Fruit fly (Drosophila melanogaster) whole organism, embryonic: ENCODE measurements around the gene BNIP3.
A peak's percentile ranks its signal among the peaks of the same experiment; 100 is the strongest.

Source experiments
- CG10321 ChIP-seq: fragments of 200-800 bp; sonication (Bioruptor generic); IDR thresholded peaks from 2 replicates; pipeline ENCODE4 v1.3.6; 2022; ENCODE audit warnings: missing biosample characterization, missing genetic modification characterization
- CG10979 ChIP-seq: fragments of 200-800 bp; sonication (Bioruptor generic); optimal IDR thresholded peaks from 2 replicates; lab custom pipeline; 2018; ENCODE audit warnings: missing biosample characterization, mild to moderate bottlenecking, missing genetic modification characterization, moderate library complexity
- CG11093 ChIP-seq: fragments of 200-800 bp; sonication (Bioruptor generic); IDR thresholded peaks from 3 replicates; pipeline ENCODE4 v1.3.6; 2022; ENCODE audit warnings: missing biosample characterization, missing genetic modification characterization
- CG11560 ChIP-seq: fragments of 200-800 bp; sonication (Bioruptor generic); IDR thresholded peaks from 3 replicates; pipeline ENCODE4 v1.3.6; 2022; ENCODE audit warnings: missing biosample characterization, missing genetic modification characterization
- CG1233 ChIP-seq: fragments of 200-800 bp; sonication (Bioruptor generic); optimal IDR thresholded peaks from 4 replicates; lab custom pipeline; 2018; ENCODE audit warnings: missing biosample characterization, mild to moderate bottlenecking, missing genetic modification characterization
- CG12942 ChIP-seq: fragments of 200-800 bp; sonication (Bioruptor generic); optimal IDR thresholded peaks from 3 replicates; lab custom pipeline; 2016; ENCODE audit warnings: missing biosample characterization, missing genetic modification characterization
- CG13775 ChIP-seq: fragments of 200-800 bp; sonication (Bioruptor generic); optimal IDR thresholded peaks from 3 replicates; lab custom pipeline; 2017; ENCODE audit warnings: missing biosample characterization, mild to moderate bottlenecking, missing genetic modification characterization
- CG13894 ChIP-seq: fragments of 200-800 bp; sonication (Bioruptor generic); optimal IDR thresholded peaks from 3 replicates; lab custom pipeline; 2018; ENCODE audit warnings: missing biosample characterization, mild to moderate bottlenecking, missing genetic modification characterization, moderate library complexity
- CG14667 ChIP-seq: fragments of 200-800 bp; sonication (Bioruptor generic); IDR thresholded peaks from 2 replicates; pipeline ENCODE4 v1.3.6; 2022; ENCODE audit warnings: missing biosample characterization, missing genetic modification characterization
- CG15269 ChIP-seq: fragments of 200-800 bp; sonication (Bioruptor generic); optimal IDR thresholded peaks from 2 replicates; lab custom pipeline; 2018; ENCODE audit warnings: missing biosample characterization, mild to moderate bottlenecking, missing genetic modification characterization, moderate library complexity
- CG1603 ChIP-seq: fragments of 200-800 bp; sonication (Bioruptor generic); optimal IDR thresholded peaks from 2 replicates; lab custom pipeline; 2019; ENCODE audit warnings: missing biosample characterization, mild to moderate bottlenecking, missing genetic modification characterization, moderate library complexity
- CG17802 ChIP-seq: fragments of 200-800 bp; sonication (Bioruptor generic); optimal IDR thresholded peaks from 2 replicates; lab custom pipeline; 2018; ENCODE audit warnings: missing biosample characterization, mild to moderate bottlenecking, missing genetic modification characterization, moderate library complexity
- CG2712 ChIP-seq: fragments of 200-800 bp; optimal IDR thresholded peaks from 3 replicates; lab custom pipeline; 2019; ENCODE audit warnings: missing biosample characterization, mild to moderate bottlenecking, missing genetic modification characterization, moderate library complexity
- CG33213 ChIP-seq: fragments of 200-800 bp; sonication (Bioruptor generic); optimal IDR thresholded peaks from 3 replicates; lab custom pipeline; 2016; ENCODE audit warnings: missing biosample characterization, missing genetic modification characterization
- CG34422 ChIP-seq: fragments of 200-800 bp; sonication (Bioruptor generic); IDR thresholded peaks from 3 replicates; pipeline ENCODE4 v1.3.6; 2022; ENCODE audit warnings: missing biosample characterization, missing genetic modification characterization
- CG3847 ChIP-seq: fragments of 200-800 bp; sonication (Bioruptor generic); IDR thresholded peaks from 2 replicates; pipeline ENCODE4 v1.3.6; 2022; ENCODE audit warnings: missing biosample characterization, missing genetic modification characterization
- CG4424 ChIP-seq: fragments of 200-800 bp; sonication (Bioruptor generic); optimal IDR thresholded peaks from 3 replicates; lab custom pipeline; 2016; ENCODE audit warnings: missing biosample characterization, missing genetic modification characterization
- CG6689 ChIP-seq: fragments of 200-800 bp; sonication (Bioruptor generic); IDR thresholded peaks from 2 replicates; pipeline ENCODE4 v1.3.6; 2022; ENCODE audit warnings: missing biosample characterization, missing genetic modification characterization
- CG7987 ChIP-seq: fragments of 200-800 bp; sonication (Bioruptor generic); optimal IDR thresholded peaks from 2 replicates; lab custom pipeline; 2018; ENCODE audit warnings: missing biosample characterization, mild to moderate bottlenecking, missing genetic modification characterization, moderate library complexity
- CG9817 ChIP-seq: fragments of 200-800 bp; sonication (Bioruptor generic); optimal IDR thresholded peaks from 2 replicates; lab custom pipeline; 2018; ENCODE audit warnings: missing biosample characterization, mild to moderate bottlenecking, missing genetic modification characterization, moderate library complexity
- H2.0 ChIP-seq: fragments of 200-800 bp; sonication (Bioruptor generic); IDR thresholded peaks from 2 replicates; pipeline ENCODE4 v1.3.6; 2022; ENCODE audit warnings: missing biosample characterization, missing genetic modification characterization
- Hr51 ChIP-seq, 2 experiments: fragments of 200-800 bp; sonication (Bioruptor generic); optimal IDR thresholded peaks; 2 replicates in 1 of 2; 3 replicates in 1 of 2; lab custom pipeline; 2016 to 2018; ENCODE audit warnings: missing biosample characterization in 2 of 2, missing genetic modification characterization in 2 of 2, mild to moderate bottlenecking in 1 of 2, moderate library complexity in 1 of 2
- Lhr ChIP-seq: fragments of 200-800 bp; sonication (Bioruptor generic); optimal IDR thresholded peaks from 3 replicates; lab custom pipeline; 2017; ENCODE audit warnings: mild to moderate bottlenecking, missing biosample characterization, missing genetic modification reagents, missing genetic modification characterization
- Opbp ChIP-seq: fragments of 200-800 bp; sonication (Bioruptor generic); IDR thresholded peaks from 3 replicates; pipeline ENCODE4 v1.3.6; 2022; ENCODE audit warnings: missing biosample characterization, missing genetic modification characterization; ENCODE audit not compliant: partially characterized antibody
- Ptx1 ChIP-seq: fragments of 200-800 bp; sonication (Bioruptor generic); IDR thresholded peaks from 2 replicates; pipeline ENCODE4 v1.3.6; 2022; ENCODE audit warnings: missing biosample characterization, missing genetic modification characterization
- Sry-β ChIP-seq: fragments of 200-800 bp; sonication (Bioruptor generic); optimal IDR thresholded peaks from 2 replicates; lab custom pipeline; 2018; ENCODE audit warnings: missing biosample characterization, mild to moderate bottlenecking, missing genetic modification characterization, moderate library complexity
- Ssrp ChIP-seq: fragments of 200-800 bp; sonication (Bioruptor generic); optimal IDR thresholded peaks from 2 replicates; lab custom pipeline; 2018; ENCODE audit warnings: missing biosample characterization, mild to moderate bottlenecking, missing genetic modification characterization, moderate library complexity
- TFAM ChIP-seq: fragments of 200-800 bp; sonication (Bioruptor generic); optimal IDR thresholded peaks from 2 replicates; lab custom pipeline; 2017; ENCODE audit warnings: missing biosample characterization, missing genetic modification characterization, inconsistent platforms
- bcd ChIP-seq: fragments of 200-800 bp; sonication (Bioruptor generic); optimal IDR thresholded peaks from 2 replicates; lab custom pipeline; 2017; ENCODE audit warnings: missing biosample characterization, mild to moderate bottlenecking, missing genetic modification characterization
- chn ChIP-seq: fragments of 200-800 bp; sonication (Bioruptor generic); optimal IDR thresholded peaks from 2 replicates; lab custom pipeline; 2016; ENCODE audit warnings: missing biosample characterization, missing genetic modification characterization
- dan ChIP-seq: fragments of 200-800 bp; sonication (Bioruptor generic); IDR thresholded peaks from 2 replicates; pipeline ENCODE4 v1.3.6; 2022; ENCODE audit warnings: missing biosample characterization, missing genetic modification characterization
- dati ChIP-seq: fragments of 200-800 bp; sonication (Bioruptor generic); IDR thresholded peaks from 2 replicates; pipeline ENCODE4 v1.3.6; 2022; ENCODE audit warnings: missing biosample characterization, missing genetic modification characterization
- dimm ChIP-seq: fragments of 200-800 bp; sonication (Bioruptor generic); IDR thresholded peaks from 2 replicates; pipeline ENCODE4 v1.3.6; 2022; ENCODE audit warnings: missing biosample characterization, missing genetic modification characterization
- eyg ChIP-seq: fragments of 200-800 bp; sonication (Bioruptor generic); optimal IDR thresholded peaks from 3 replicates; lab custom pipeline; 2016; ENCODE audit warnings: missing biosample characterization, missing genetic modification characterization
- gcm ChIP-seq: fragments of 200-800 bp; sonication (Bioruptor generic); optimal IDR thresholded peaks from 2 replicates; lab custom pipeline; 2019; ENCODE audit warnings: missing biosample characterization, mild to moderate bottlenecking, missing genetic modification characterization, moderate library complexity
- gem ChIP-seq: fragments of 200-800 bp; sonication (Bioruptor generic); optimal IDR thresholded peaks from 2 replicates; lab custom pipeline; 2019; ENCODE audit warnings: missing biosample characterization, mild to moderate bottlenecking, missing genetic modification characterization, moderate library complexity
- ind ChIP-seq: fragments of 200-800 bp; sonication (Bioruptor generic); optimal IDR thresholded peaks from 3 replicates; lab custom pipeline; 2016; ENCODE audit warnings: missing biosample characterization, missing genetic modification characterization
- lola ChIP-seq, 3 experiments: fragments of >200 bp in 2 of 3; fragments of 200-800 bp in 1 of 3; sonication (Bioruptor generic) in 1 of 3; optimal IDR thresholded peaks; 2 replicates each; lab custom pipeline; 2017 to 2019; ENCODE audit warnings: missing biosample characterization in 3 of 3, missing genetic modification characterization in 3 of 3, mild to moderate bottlenecking in 1 of 3, moderate library complexity in 1 of 3
- ranshi ChIP-seq: fragments of 200-800 bp; sonication (Bioruptor generic); IDR thresholded peaks from 2 replicates; pipeline ENCODE4 v1.3.6; 2022; ENCODE audit warnings: missing biosample characterization, missing genetic modification characterization
- sim ChIP-seq: fragments of 200-800 bp; sonication (Bioruptor generic); IDR thresholded peaks from 2 replicates; pipeline ENCODE4 v1.3.6; 2022; ENCODE audit warnings: missing biosample characterization, missing genetic modification characterization
- tap ChIP-seq: fragments of 200-800 bp; optimal IDR thresholded peaks from 3 replicates; lab custom pipeline; 2019; ENCODE audit warnings: missing biosample characterization, mild to moderate bottlenecking, missing genetic modification characterization, moderate library complexity
- toy ChIP-seq: fragments of 200-800 bp; sonication (Bioruptor generic); IDR thresholded peaks from 2 replicates; pipeline ENCODE4 v1.3.6; 2022; ENCODE audit warnings: missing biosample characterization, missing genetic modification characterization
- trem ChIP-seq: fragments of 200-800 bp; optimal IDR thresholded peaks from 3 replicates; lab custom pipeline; 2019; ENCODE audit warnings: missing biosample characterization, mild to moderate bottlenecking, missing genetic modification characterization, moderate library complexity
- trh ChIP-seq: fragments of 200-800 bp; sonication (Bioruptor generic); optimal IDR thresholded peaks from 2 replicates; lab custom pipeline; 2016; ENCODE audit warnings: missing biosample characterization, missing genetic modification characterization
- vvl ChIP-seq: fragments of 200-800 bp; sonication (Bioruptor generic); IDR thresholded peaks from 2 replicates; pipeline ENCODE4 v1.3.6; 2022; ENCODE audit warnings: missing biosample characterization, missing genetic modification characterization
- wek ChIP-seq: fragments of 200-800 bp; sonication (Bioruptor generic); optimal IDR thresholded peaks from 3 replicates; lab custom pipeline; 2018; ENCODE audit warnings: missing biosample characterization, mild to moderate bottlenecking, missing genetic modification characterization, moderate library complexity
- z ChIP-seq: fragments of 200-800 bp; sonication (Bioruptor generic); IDR thresholded peaks from 3 replicates; pipeline ENCODE4 v1.3.6; 2022; ENCODE audit warnings: missing biosample characterization, missing genetic modification characterization
- zen2 ChIP-seq: fragments of 200-800 bp; sonication (Bioruptor generic); IDR thresholded peaks from 3 replicates; pipeline ENCODE4 v1.3.6; 2022; ENCODE audit warnings: missing biosample characterization, missing genetic modification characterization; ENCODE audit not compliant: partially characterized antibody
- zfh1 ChIP-seq: fragments of 200-800 bp; sonication (Bioruptor generic); IDR thresholded peaks from 3 replicates; pipeline ENCODE4 v1.3.6; 2022; ENCODE audit warnings: missing biosample characterization, missing genetic modification characterization

The BNIP3 gene

DNA sequence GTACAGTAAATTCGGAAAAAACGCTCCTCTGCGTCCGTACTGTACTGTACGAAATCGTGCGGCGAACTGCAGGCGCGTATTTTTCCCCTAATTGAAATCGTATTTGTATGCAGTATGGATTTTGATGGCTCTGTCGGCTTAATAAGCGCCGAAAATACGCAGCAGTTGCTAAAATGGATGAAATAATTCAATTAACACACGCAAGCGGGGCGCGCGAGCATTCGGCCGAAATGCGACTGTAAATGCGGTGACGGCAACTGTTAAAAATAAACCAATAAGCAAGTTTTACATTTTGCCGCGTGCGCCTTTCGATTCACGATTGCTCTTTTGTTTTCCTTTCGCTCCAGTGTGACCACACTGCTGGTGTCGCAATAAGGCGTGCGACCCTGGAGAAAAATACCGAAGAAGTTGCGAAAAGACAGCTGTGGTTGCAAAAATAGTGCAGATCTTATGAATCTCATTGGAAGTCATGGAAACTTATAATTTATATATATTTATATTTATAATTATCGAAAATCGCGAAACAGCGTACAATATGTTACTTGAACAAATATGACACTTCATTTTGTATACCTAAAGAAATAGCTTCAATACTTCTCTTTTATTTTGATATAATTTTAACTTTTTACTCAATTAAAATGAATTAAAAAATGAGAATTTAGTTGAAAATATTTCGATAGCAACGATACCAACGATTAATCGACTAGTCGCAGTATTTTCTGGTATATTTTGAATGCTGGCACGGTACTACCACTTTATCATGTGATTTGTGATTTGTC is 46.0 kb downstream of the BNIP3 start, which contains the start of the genes CG32428 and CG5969 (continued):
- TF ChIP-seq CG4424 (GFP tag; lab: Kevin White, UChicago) (peak; percentile 37), vvl (GFP tag; lab: Robert Waterston, UW) (peak; percentile 72), dati (no peak), CG12942 (peak; percentile 16), sim (GFP tag; lab: Robert Waterston, UW) (no peak), CG10321 (GFP tag; lab: Robert Waterston, UW) (0 out of 2 replicates have a peak, but pooled peaks have one; percentile 7), CG10979 (no peak), ind (peak; percentile 68), CG17802 (tag; lab: Kevin White, UChicago) (peak; percentile 3), gcm (peak; percentile 32), Ssrp (tag; lab: Kevin White, UChicago) (peak; percentile 28), CG6689 (GFP tag; lab: Robert Waterston, UW) (no peak; the same call in 1 of the 2 replicates), H2.0 (GFP tag; lab: Robert Waterston, UW) (peak; percentile 71), CG7987 (GFP tag; lab: Kevin White, UChicago) (peak; percentile 12), Ptx1 (GFP tag; lab: Robert Waterston, UW) (peak; percentile 70), eyg (no peak), CG33213 (GFP tag; lab: Kevin White, UChicago) (no peak), tap (tag; lab: Kevin White, UChicago) (peak; percentile 38), CG13775 (GFP tag; lab: Kevin White, UChicago) (peak; percentile 58), Lhr (GFP tag; lab: Kevin White, UChicago) (peak; percentile 21), toy (GFP tag; lab: Robert Waterston, UW) (no peak), bcd (GFP tag; lab: Kevin White, UChicago) (peak; percentile 56), CG13894 (tag; lab: Kevin White, UChicago) (peak; percentile 53), dan (GFP tag; lab: Robert Waterston, UW) (no peak), chn (peak; percentile 4), dimm (GFP tag; lab: Robert Waterston, UW) (no peak), CG14667 (GFP tag; lab: Robert Waterston, UW) (peak; percentile 54), ranshi (GFP tag; lab: Robert Waterston, UW) (peak; percentile 57), CG3847 (GFP tag; lab: Robert Waterston, UW) (peak; percentile 71), CG1603 (peak; percentile 38), zfh1 (GFP tag; lab: Robert Waterston, UW) (peak; percentile 62; the same call in 2 of the 3 replicates), Sry-β (GFP tag; lab: Kevin White, UChicago) (no peak), CG2712 (tag; lab: Kevin White, UChicago) (peak; percentile 69), z (GFP tag; lab: Robert Waterston, UW) (no peak), trh (no peak), lola (GFP tag; optimal IDR thresholded peaks at IDR 0.05; lab: Kevin White, UChicago) (no peak), CG34422 (GFP tag; lab: Robert Waterston, UW) (no peak), CG15269 (tag; lab: Kevin White, UChicago) (peak; percentile 70), Opbp (GFP tag; lab: Robert Waterston, UW) (0 out of 3 replicates have a peak, but pooled peaks have one; percentile 5), Hr51 (GFP tag; optimal IDR thresholded peaks at IDR 0.05; lab: Kevin White, UChicago) (peak; percentile 0 to 79), gem (tag; lab: Kevin White, UChicago) (peak; percentile 80), CG11560 (tag; lab: Robert Waterston, UW) (no peak), wek (peak; percentile 51), CG1233 (peak; percentile 46), zen2 (no peak), TFAM (GFP tag; lab: Kevin White, UChicago) (no peak), CG9817 (tag; lab: Kevin White, UChicago) (peak; percentile 70), CG11093 (GFP tag; lab: Robert Waterston, UW) (no peak), trem (peak; percentile 75)
